Worm (Caenorhabditis elegans) whole organism, young adult: Measurements from ENCODE around the gene M01B2.8.

Source experiments
- ama-1 ChIP-seq, 3 experiments: fragments of 150-350 bp in 1 of 3; sonication (generic microtip) in 2 of 3; optimal IDR thresholded peaks; 2 replicates each; lab custom pipeline; 2014 to 2018; ENCODE audit warnings: missing biosample characterization in 2 of 3, missing genetic modification characterization in 2 of 3, missing genetic modification reagents in 2 of 3
- egl-44 ChIP-seq: fragments of 200-800 bp; sonication (Bioruptor generic); IDR thresholded peaks from 2 replicates; pipeline ENCODE4 v1.3.6; 2022; ENCODE audit warnings: missing genetic modification reagents, missing genetic modification characterization, missing compliant biosample characterization
- ekl-4 ChIP-seq: fragments of 200-800 bp; sonication (Bioruptor generic); IDR thresholded peaks from 2 replicates; pipeline ENCODE4 v1.3.6; 2022; ENCODE audit warnings: missing genetic modification reagents, missing genetic modification characterization, missing compliant biosample characterization

DNA sequence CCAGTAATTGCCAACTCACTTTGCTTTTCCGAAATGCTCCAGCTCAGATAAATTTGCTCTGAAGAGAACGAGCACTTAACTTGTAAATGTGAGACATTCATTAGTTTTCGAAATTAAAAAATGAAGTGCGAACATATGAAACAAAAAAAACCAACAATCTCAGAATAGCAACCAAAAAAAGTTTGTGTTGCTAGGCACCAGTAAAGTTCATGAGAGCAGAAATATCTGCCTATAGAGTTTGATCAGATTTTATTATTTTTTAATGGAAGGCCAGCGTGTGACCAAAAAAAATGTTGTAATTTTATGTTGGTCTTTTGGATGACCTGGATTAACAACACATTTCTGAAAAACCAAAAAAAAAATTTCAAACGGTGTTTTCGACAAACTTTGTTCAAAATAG is 4.1 kb downstream of the M01B2.8 start, which contains the start of gene M01B2.12:
- TF ChIP-seq ama-1 (optimal IDR thresholded peaks at IDR 0.05; lab: Kevin White, UChicago), result no peak
- no peak for TF ChIP-seq ama-1 (GFP tag; optimal IDR thresholded peaks at IDR 0.05; lab: Kevin White, UChicago)
- no peak for TF ChIP-seq egl-44
- TF ChIP-seq ekl-4 (GFP tag; lab: Robert Waterston, UW), result no peak
